Worm (Caenorhabditis elegans) whole organism, L4 larva: ENCODE results near the gene toh-1.
"Not testable (repeated sequence)": the region's sequence is repeated elsewhere in the genome, so short reads cannot be mapped to it uniquely, and the experiment has no call there.

ENCODE experiments used
- attf-4 ChIP-seq: sonication (generic microtip); optimal IDR thresholded peaks from 3 replicates; lab custom pipeline; 2017; ENCODE audit warnings: missing biosample characterization, missing genetic modification characterization
- lin-39 ChIP-seq: fragments of 150-350 bp; optimal IDR thresholded peaks from 2 replicates; lab custom pipeline; 2014; ENCODE audit warnings: missing biosample characterization, missing genetic modification reagents, missing genetic modification characterization
- nhr-77 ChIP-seq: fragments of 150-350 bp; optimal IDR thresholded peaks from 2 replicates; lab custom pipeline; 2014; ENCODE audit warnings: missing biosample characterization, missing genetic modification characterization
- set-16 ChIP-seq: fragments of 200-800 bp; sonication (Bioruptor generic); IDR thresholded peaks from 2 replicates; pipeline ENCODE4 v1.3.6; 2022; ENCODE audit warnings: missing genetic modification reagents, missing genetic modification characterization, missing compliant biosample characterization
- skn-1 ChIP-seq: fragments of 150-350 bp; optimal IDR thresholded peaks from 2 replicates; lab custom pipeline; 2014; ENCODE audit warnings: missing biosample characterization, missing genetic modification characterization
- ztf-11 ChIP-seq: fragments of 150-350 bp; optimal IDR thresholded peaks from 2 replicates; lab custom pipeline; 2014; ENCODE audit warnings: missing biosample characterization, missing genetic modification characterization

DNA sequence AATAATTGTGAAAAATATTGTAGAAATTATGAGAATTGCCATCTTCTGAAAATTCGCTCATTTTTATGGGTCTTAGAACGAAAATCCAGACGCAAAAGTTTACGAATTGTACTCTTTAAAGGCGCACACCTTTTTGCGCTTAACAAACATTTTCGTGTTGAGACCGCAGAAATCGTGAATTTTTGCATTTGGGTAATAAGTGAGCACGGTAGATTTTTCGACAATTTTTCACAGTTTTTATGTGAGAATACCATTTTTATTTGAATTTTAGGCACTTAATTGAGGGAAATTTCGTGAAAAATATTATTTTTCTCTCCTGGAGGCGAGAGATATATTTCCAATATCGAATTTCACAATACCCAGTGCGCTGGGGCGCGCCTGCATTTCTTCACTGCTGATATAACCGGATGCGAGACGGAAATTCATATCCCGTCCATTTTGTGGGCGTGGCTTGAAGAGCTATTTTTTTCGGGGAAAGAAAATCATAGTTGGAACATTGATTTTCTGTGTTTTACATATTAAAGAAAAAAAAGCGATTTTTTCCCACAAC, 43.3 kb upstream of the toh-1 start, which contains the start of gene cyp-25A4:
- TF ChIP-seq attf-4; ztf-11 (tag; lab: Kevin White, UChicago); nhr-77; skn-1 (tag; lab: Kevin White, UChicago); lin-39 (tag; lab: Kevin White, UChicago); set-16 (GFP tag; lab: Robert Waterston, UW): not testable (repeated sequence)
